Fruit fly (Drosophila melanogaster): ENCODE results near the gene Proc.

Gene Proc

dm6 chr2L:7821279-7821848 lies 49.9 kb downstream of the Proc start (continued):
- TF ChIP-seq CG13123 (GFP tag; optimal IDR thresholded peaks at IDR 0.05) = no peak
- no peak for TF ChIP-seq Elba2 (GFP tag; optimal IDR thresholded peaks at IDR 0.05)
- TF ChIP-seq ind (GFP tag; optimal IDR thresholded peaks at IDR 0.05) = peak; percentile 51
- TF ChIP-seq dati (GFP tag; IDR thresholded peaks at IDR 0.05) = 0 out of 2 replicates have a peak, but pooled peaks have one; percentile 8
- TF ChIP-seq CG7357 (GFP tag; IDR thresholded peaks at IDR 0.05) = no peak
- peak; percentile 71 for TF ChIP-seq Hsf (GFP tag; optimal IDR thresholded peaks at IDR 0.05)
- no peak for TF ChIP-seq jing (GFP tag; optimal IDR thresholded peaks at IDR 0.05)
- TF ChIP-seq CG3726 (GFP tag; IDR thresholded peaks at IDR 0.05) = peak; percentile 29; the same call in 1 of the 3 replicates
- TF ChIP-seq prd (optimal IDR thresholded peaks at IDR 0.05) = no peak
- TF ChIP-seq prd (GFP tag; IDR thresholded peaks at IDR 0.05) = peak; percentile 62
- peak; percentile 24 for TF ChIP-seq Asciz (GFP tag; optimal IDR thresholded peaks at IDR 0.05)
- TF ChIP-seq fu2 (GFP tag; optimal IDR thresholded peaks at IDR 0.05) = peak; percentile 37
- TF ChIP-seq Optix (GFP tag; IDR thresholded peaks at IDR 0.05) = peak; percentile 36; the same call in 1 of the 3 replicates
- TF ChIP-seq CG1024 (GFP tag; IDR thresholded peaks at IDR 0.05) = 0 out of 2 replicates have a peak, but pooled peaks have one; percentile 3
- TF ChIP-seq lilli (GFP tag; optimal IDR thresholded peaks at IDR 0.05) = peak; percentile 78
- TF ChIP-seq HLHmδ (GFP tag; optimal IDR thresholded peaks at IDR 0.05) = no peak
- TF ChIP-seq phol (tag; optimal IDR thresholded peaks at IDR 0.05) = peak; percentile 67
- peak; percentile 64 for TF ChIP-seq mam (GFP tag; optimal IDR thresholded peaks at IDR 0.05)
- TF ChIP-seq CG12769 (tag; optimal IDR thresholded peaks at IDR 0.05) = no peak
- TF ChIP-seq corto (GFP tag; optimal IDR thresholded peaks at IDR 0.05) = peak; percentile 33
- TF ChIP-seq CG34224 (GFP tag; IDR thresholded peaks at IDR 0.05; ENCODE audit: partially characterized antibody) = peak; percentile 90
- peak; percentile 10 for TF ChIP-seq CG5245 (GFP tag; optimal IDR thresholded peaks at IDR 0.05)
- TF ChIP-seq Atf3 (GFP tag; optimal IDR thresholded peaks at IDR 0.05) = no peak
- peak; percentile 58 for TF ChIP-seq CG13424 (tag; optimal IDR thresholded peaks at IDR 0.05)
- no peak for TF ChIP-seq Usf (GFP tag; optimal IDR thresholded peaks at IDR 0.05)
- no peak for TF ChIP-seq CG12104 (GFP tag; optimal IDR thresholded peaks at IDR 0.05)
- no peak for TF ChIP-seq Sox102F (GFP tag; optimal IDR thresholded peaks at IDR 0.05)
- TF ChIP-seq chinmo (GFP tag; IDR thresholded peaks at IDR 0.05; ENCODE audit: partially characterized antibody) = peak; percentile 81; the same call in 2 of the 4 replicates
- no peak for TF ChIP-seq z (GFP tag; IDR thresholded peaks at IDR 0.05)
- peak; percentile 59 for TF ChIP-seq gem (tag; optimal IDR thresholded peaks at IDR 0.05)
- peak; percentile 20 for TF ChIP-seq exex (tag; optimal IDR thresholded peaks at IDR 0.05)
- peak; percentile 42 for TF ChIP-seq CG10979 (tag; optimal IDR thresholded peaks at IDR 0.05)
- no peak for TF ChIP-seq NC2α (GFP tag; optimal IDR thresholded peaks at IDR 0.05)
- TF ChIP-seq Hr3 (GFP tag; optimal IDR thresholded peaks at IDR 0.05) = peak; percentile 50
- peak; percentile 36 for TF ChIP-seq CG8944 (GFP tag; optimal IDR thresholded peaks at IDR 0.05)
- no peak for TF ChIP-seq pan (optimal IDR thresholded peaks at IDR 0.05)
- peak in 1 of 2 experiments; percentile 73 for TF ChIP-seq pan (GFP tag; optimal IDR thresholded peaks at IDR 0.05 in 1 of 2, IDR thresholded peaks at IDR 0.05 in 1 of 2)
- TF ChIP-seq NC2β (GFP tag; optimal IDR thresholded peaks at IDR 0.05) = peak; percentile 54
- TF ChIP-seq CG9817 (tag; optimal IDR thresholded peaks at IDR 0.05) = peak; percentile 45
- TF ChIP-seq nau (GFP tag; optimal IDR thresholded peaks at IDR 0.05) = no peak
- TF ChIP-seq ham (GFP tag; IDR thresholded peaks at IDR 0.05) = no peak
- no peak for TF ChIP-seq CG17612 (GFP tag; IDR thresholded peaks at IDR 0.05)
- no peak for TF ChIP-seq ro (GFP tag; IDR thresholded peaks at IDR 0.05)
- TF ChIP-seq CG12219 (GFP tag; optimal IDR thresholded peaks at IDR 0.05) = peak; percentile 10
- no peak for TF ChIP-seq tx (GFP tag; optimal IDR thresholded peaks at IDR 0.05)
- TF ChIP-seq CG3995 (GFP tag; optimal IDR thresholded peaks at IDR 0.05) = peak; percentile 97
- peak; percentile 62 for TF ChIP-seq CG15269 (tag; optimal IDR thresholded peaks at IDR 0.05)
- TF ChIP-seq CG3065 (GFP tag; optimal IDR thresholded peaks at IDR 0.05) = no peak
- TF ChIP-seq CG9932 (GFP tag; IDR thresholded peaks at IDR 0.05) = peak; percentile 76
- TF ChIP-seq Meics (GFP tag; optimal IDR thresholded peaks at IDR 0.05) = peak; percentile 68
- TF ChIP-seq CG9609 (GFP tag; optimal IDR thresholded peaks at IDR 0.05) = peak; percentile 57

All from whole organism, embryonic.